Fruit fly (Drosophila melanogaster) whole organism, prepupa: ENCODE measurements around the gene Rint1.
A peak's percentile ranks its signal among the peaks of the same experiment; 100 is the strongest.

ENCODE experiments used
- Blimp-1 ChIP-seq: fragments of 200-800 bp; sonication (Bioruptor generic); optimal IDR thresholded peaks from 3 replicates; lab custom pipeline; 2017; ENCODE audit warnings: missing biosample characterization, missing genetic modification characterization, mild to moderate bottlenecking, moderate library complexity, missing genetic modification reagents
- CG10631 ChIP-seq: fragments of 200-800 bp; sonication (Bioruptor generic); optimal IDR thresholded peaks from 2 replicates; lab custom pipeline; 2016; ENCODE audit warnings: missing biosample characterization, missing genetic modification characterization
- CG10669 ChIP-seq: fragments of 200-800 bp; sonication (Bioruptor generic); optimal IDR thresholded peaks from 3 replicates; lab custom pipeline; 2018; ENCODE audit warnings: missing biosample characterization, mild to moderate bottlenecking, missing genetic modification characterization, moderate library complexity
- CG11762 ChIP-seq: fragments of 200-800 bp; sonication (Bioruptor generic); optimal IDR thresholded peaks from 3 replicates; lab custom pipeline; 2016; ENCODE audit warnings: missing biosample characterization, missing genetic modification characterization; ENCODE audit not compliant: insufficient read depth
- CG11902 ChIP-seq: fragments of 200-800 bp; sonication (Bioruptor generic); optimal IDR thresholded peaks from 3 replicates; lab custom pipeline; 2016; ENCODE audit warnings: missing biosample characterization, missing genetic modification characterization
- CG1621 ChIP-seq: fragments of 200-800 bp; sonication (Bioruptor generic); optimal IDR thresholded peaks from 3 replicates; lab custom pipeline; 2018; ENCODE audit warnings: missing biosample characterization, mild to moderate bottlenecking, missing genetic modification characterization
- CG3032 ChIP-seq: fragments of 200-800 bp; optimal IDR thresholded peaks from 2 replicates; lab custom pipeline; 2019; ENCODE audit warnings: missing biosample characterization, mild to moderate bottlenecking, missing genetic modification characterization, moderate library complexity
- CG31627 ChIP-seq: fragments of 200-800 bp; sonication (Bioruptor generic); optimal IDR thresholded peaks from 3 replicates; lab custom pipeline; 2016; ENCODE audit warnings: missing biosample characterization, missing genetic modification characterization
- CG32006 ChIP-seq: fragments of 200-800 bp; sonication (Bioruptor generic); optimal IDR thresholded peaks from 3 replicates; lab custom pipeline; 2017; ENCODE audit warnings: missing biosample characterization, mild to moderate bottlenecking, missing genetic modification characterization
- CG3919 ChIP-seq: fragments of 200-800 bp; sonication (Bioruptor generic); optimal IDR thresholded peaks from 3 replicates; lab custom pipeline; 2016; ENCODE audit warnings: missing biosample characterization, missing genetic modification characterization
- CG4318 ChIP-seq: fragments of 200-800 bp; sonication (Bioruptor generic); optimal IDR thresholded peaks from 3 replicates; lab custom pipeline; 2017; ENCODE audit warnings: missing biosample characterization, mild to moderate bottlenecking, missing genetic modification characterization
- CG6792 ChIP-seq: fragments of 200-800 bp; sonication (Bioruptor generic); optimal IDR thresholded peaks from 3 replicates; lab custom pipeline; 2016; ENCODE audit warnings: missing biosample characterization, missing genetic modification characterization
- CG6854 ChIP-seq: fragments of 200-800 bp; sonication (Bioruptor generic); optimal IDR thresholded peaks from 2 replicates; lab custom pipeline; 2017; ENCODE audit warnings: missing biosample characterization, mild to moderate bottlenecking, missing genetic modification characterization
- CG8119 ChIP-seq: fragments of 200-800 bp; sonication (Bioruptor generic); IDR thresholded peaks from 3 replicates; pipeline ENCODE4 v1.3.6; 2022; ENCODE audit warnings: missing biosample characterization, missing genetic modification characterization
- CG9139 ChIP-seq: fragments of 200-800 bp; sonication (Bioruptor generic); optimal IDR thresholded peaks from 3 replicates; lab custom pipeline; 2017; ENCODE audit warnings: missing biosample characterization, mild to moderate bottlenecking, missing genetic modification characterization
- Eip75B ChIP-seq: fragments of 200-800 bp; sonication (Bioruptor generic); optimal IDR thresholded peaks from 3 replicates; lab custom pipeline; 2016; ENCODE audit warnings: missing biosample characterization, missing genetic modification characterization
- Eip78C ChIP-seq: fragments of 200-800 bp; sonication (Bioruptor generic); peaks from one replicate; lab custom pipeline; 2016; ENCODE audit warnings: missing biosample characterization, missing genetic modification characterization
- Eip93F ChIP-seq: fragments of 200-800 bp; sonication (Bioruptor generic); optimal IDR thresholded peaks from 2 replicates; lab custom pipeline; 2016; ENCODE audit warnings: missing biosample characterization, mild to moderate bottlenecking, missing genetic modification characterization
- Ets21C ChIP-seq: fragments of 200-800 bp; sonication (Bioruptor generic); optimal IDR thresholded peaks from 3 replicates; lab custom pipeline; 2016; ENCODE audit warnings: missing biosample characterization, missing genetic modification characterization
- Ets96B ChIP-seq: fragments of 200-800 bp; optimal IDR thresholded peaks from 2 replicates; lab custom pipeline; 2019; ENCODE audit warnings: missing biosample characterization, mild to moderate bottlenecking, missing genetic modification characterization, moderate library complexity
- Hr38 ChIP-seq: sonication (Bioruptor generic); optimal IDR thresholded peaks from 2 replicates; lab custom pipeline; 2016; ENCODE audit warnings: missing biosample characterization, missing genetic modification characterization
- Hr39 ChIP-seq: fragments of 200-800 bp; sonication (Bioruptor generic); optimal IDR thresholded peaks from 2 replicates; lab custom pipeline; 2016; ENCODE audit warnings: missing biosample characterization, missing genetic modification characterization
- Hr4 ChIP-seq: fragments of 200-800 bp; sonication (Bioruptor generic); optimal IDR thresholded peaks from 3 replicates; lab custom pipeline; 2016; ENCODE audit warnings: missing biosample characterization, missing genetic modification characterization
- Smox ChIP-seq: fragments of 200-800 bp; sonication (Bioruptor generic); optimal IDR thresholded peaks from 3 replicates; lab custom pipeline; 2016; ENCODE audit warnings: missing biosample characterization, missing genetic modification characterization
- Sox102F ChIP-seq: fragments of 200-800 bp; sonication (Bioruptor generic); optimal IDR thresholded peaks from 2 replicates; lab custom pipeline; 2016; ENCODE audit warnings: missing biosample characterization, mild to moderate bottlenecking, missing genetic modification characterization
- Sox14 ChIP-seq: fragments of 200-800 bp; sonication (Bioruptor generic); optimal IDR thresholded peaks from 3 replicates; lab custom pipeline; 2016; ENCODE audit warnings: missing biosample characterization, missing genetic modification characterization
- Sox15 ChIP-seq: fragments of 200-800 bp; sonication (Bioruptor generic); optimal IDR thresholded peaks from 3 replicates; lab custom pipeline; 2016; ENCODE audit warnings: missing biosample characterization, missing genetic modification characterization
- achi ChIP-seq: fragments of 200-800 bp; sonication (Bioruptor generic); optimal IDR thresholded peaks from 3 replicates; lab custom pipeline; 2016; ENCODE audit warnings: missing biosample characterization, missing genetic modification characterization
- cyc ChIP-seq: fragments of 200-800 bp; sonication (Bioruptor generic); optimal IDR thresholded peaks from 3 replicates; lab custom pipeline; 2016; ENCODE audit warnings: missing biosample characterization, missing genetic modification characterization
- dsx ChIP-seq: fragments of 200-800 bp; optimal IDR thresholded peaks from 3 replicates; lab custom pipeline; 2019; ENCODE audit warnings: missing biosample characterization, mild to moderate bottlenecking, missing genetic modification characterization, moderate library complexity; ENCODE audit not compliant: poor library complexity, severe bottlenecking
- esn ChIP-seq: fragments of 200-800 bp; sonication (Bioruptor generic); optimal IDR thresholded peaks from 2 replicates; lab custom pipeline; 2016; ENCODE audit warnings: missing biosample characterization, mild to moderate bottlenecking, missing genetic modification characterization, moderate library complexity
- fkh ChIP-seq: fragments of 200-800 bp; sonication (Bioruptor generic); optimal IDR thresholded peaks from 3 replicates; lab custom pipeline; 2017; ENCODE audit warnings: missing biosample characterization, mild to moderate bottlenecking, missing genetic modification characterization, moderate library complexity
- lz ChIP-seq: fragments of 200-800 bp; sonication (Bioruptor generic); optimal IDR thresholded peaks from 3 replicates; lab custom pipeline; 2016; ENCODE audit warnings: missing biosample characterization, missing genetic modification characterization
- net ChIP-seq: fragments of 200-800 bp; sonication (Bioruptor generic); optimal IDR thresholded peaks from 3 replicates; lab custom pipeline; 2016; ENCODE audit warnings: missing biosample characterization, missing genetic modification characterization
- pdm3 ChIP-seq: fragments of 200-800 bp; sonication (Bioruptor generic); optimal IDR thresholded peaks from 3 replicates; lab custom pipeline; 2016; ENCODE audit warnings: missing biosample characterization, missing genetic modification characterization
- ss ChIP-seq, 2 experiments: fragments of 200-800 bp; sonication (Bioruptor generic); optimal IDR thresholded peaks; 2 replicates in 1 of 2; 3 replicates in 1 of 2; lab custom pipeline; 2017 to 2018; ENCODE audit warnings: mild to moderate bottlenecking in 2 of 2, missing biosample characterization in 2 of 2, missing genetic modification characterization in 2 of 2, moderate library complexity in 1 of 2
- svp ChIP-seq: fragments of 200-800 bp; sonication (Bioruptor generic); peaks from one replicate; lab custom pipeline; 2016; ENCODE audit warnings: missing biosample characterization, missing genetic modification characterization
- topi ChIP-seq: fragments of 200-800 bp; sonication (Bioruptor generic); optimal IDR thresholded peaks from 3 replicates; lab custom pipeline; 2016; ENCODE audit warnings: missing biosample characterization, missing genetic modification characterization

The Rint1 gene

DNA sequence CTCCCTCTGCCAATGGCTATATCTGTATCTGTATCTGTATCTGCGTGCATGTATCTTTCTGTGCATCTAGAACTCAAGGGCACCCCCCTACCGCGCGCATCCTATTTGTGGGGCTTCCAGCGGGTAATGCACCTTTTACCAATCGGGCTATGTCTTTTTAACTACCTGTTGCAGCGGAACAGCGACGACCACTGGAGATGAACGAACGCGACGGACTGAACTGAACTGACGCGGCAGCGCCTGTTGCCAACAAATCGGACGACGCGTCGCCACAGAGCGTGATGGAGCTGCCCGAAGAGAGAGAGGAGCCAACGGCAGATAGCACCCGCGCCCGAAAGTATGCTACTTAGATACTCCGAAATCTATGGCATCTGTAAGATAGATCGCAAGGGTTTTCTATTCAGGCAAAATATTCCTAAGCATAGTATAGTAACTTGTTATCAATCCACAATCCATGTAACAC, 21.6 kb downstream of the Rint1 start, which contains the start of gene Cln7 (continued):
- TF ChIP-seq Sox15 (GFP tag; lab: Kevin White, UChicago), result no peak
- no peak for TF ChIP-seq Ets21C (GFP tag; lab: Kevin White, UChicago)
- peak; percentile 36 for TF ChIP-seq Ets96B (tag; lab: Kevin White, UChicago)
- no peak for TF ChIP-seq CG11902 (GFP tag; lab: Kevin White, UChicago)
- TF ChIP-seq Hr4 (GFP tag; lab: Kevin White, UChicago), result no peak
- no peak for TF ChIP-seq CG31627 (GFP tag; lab: Kevin White, UChicago)
- peak; percentile 25 for TF ChIP-seq CG6792 (GFP tag; lab: Kevin White, UChicago)
- TF ChIP-seq lz (GFP tag; lab: Kevin White, UChicago), result no peak
- TF ChIP-seq, all 60 proteins: peak for 32

DNA sequence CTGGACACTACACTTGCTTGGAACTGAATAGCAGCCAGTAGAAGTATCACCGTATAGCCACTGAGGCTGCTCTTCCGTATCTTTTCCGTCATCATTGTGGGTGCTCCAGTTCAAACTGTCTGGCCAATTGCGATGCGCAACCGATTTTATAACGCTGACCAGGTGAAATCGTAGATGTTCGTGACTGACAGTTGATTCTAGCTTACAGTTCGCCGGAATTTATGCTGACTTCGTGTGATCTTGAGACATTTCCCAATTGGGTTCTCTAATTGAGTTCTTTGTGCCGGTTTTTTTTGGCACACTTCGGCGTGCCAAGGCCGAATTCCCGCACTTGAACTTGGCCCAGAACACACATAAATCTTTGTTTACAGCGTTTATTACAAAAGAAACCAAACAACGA, 23.5 kb downstream of the Rint1 start, which contains the start of gene CG14834:
TSS of gene CG14834 (minus strand) at position 173 of the 400 bp plus-strand sequence.
- TF ChIP-seq CG11762 (GFP tag; lab: Kevin White, UChicago), result no peak
- no peak for TF ChIP-seq CG10669 (GFP tag; lab: Kevin White, UChicago)

DNA sequence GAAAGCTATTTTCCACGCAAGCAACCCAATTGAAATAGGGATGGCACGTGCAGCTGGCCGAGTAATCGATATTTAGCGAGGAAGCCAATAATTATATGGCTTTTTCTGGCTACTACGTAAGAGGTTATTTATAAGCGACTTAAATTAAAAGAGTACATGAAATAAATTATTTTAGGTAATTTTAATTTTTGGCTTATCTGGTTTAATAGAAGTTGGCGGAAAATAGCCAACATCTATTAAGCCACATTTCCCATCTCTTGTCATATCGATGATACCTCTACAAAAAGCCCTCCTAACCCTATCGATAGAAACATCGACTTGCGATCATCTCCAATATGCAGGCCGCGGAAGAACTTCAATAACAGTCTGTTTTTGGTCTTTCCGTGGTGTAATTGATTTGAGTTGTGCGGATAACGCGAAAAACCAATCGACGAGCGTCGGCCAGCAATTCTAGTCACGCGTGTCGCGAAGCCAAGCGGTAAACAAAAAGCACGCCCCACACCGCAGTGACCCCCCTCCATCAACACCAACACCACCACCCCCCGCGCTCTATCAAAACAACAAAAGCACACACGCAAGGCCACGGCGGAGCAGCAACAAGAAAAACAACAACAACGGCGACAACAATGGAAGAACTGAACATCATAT, 24.7 kb downstream of the Rint1 start, which contains the start of the genes Srp19 and qm:
TSS of gene Srp19 (minus strand) at position 51 of the 648 bp plus-strand sequence.
TSS of gene qm (plus strand) at position 330 of the 648 bp plus-strand sequence.
- TF ChIP-seq Eip78C (GFP tag; lab: Kevin White, UChicago) (peak; percentile 52), topi (GFP tag; lab: Kevin White, UChicago) (peak; percentile 38), Sox14 (peak; percentile 41), net (no peak), Ets21C (GFP tag; lab: Kevin White, UChicago) (no peak), dsx (GFP tag; lab: Kevin White, UChicago) (peak; percentile 37), CG6792 (GFP tag; lab: Kevin White, UChicago) (peak; percentile 5), CG9139 (GFP tag; lab: Kevin White, UChicago) (peak; percentile 33), CG32006 (GFP tag; lab: Kevin White, UChicago) (peak; percentile 15), Eip75B (GFP tag; lab: Kevin White, UChicago) (peak; percentile 54), CG6854 (GFP tag; lab: Kevin White, UChicago) (peak; percentile 65), CG8119 (peak; percentile 52; the same call in 1 of the 3 replicates), ss (GFP tag; optimal IDR thresholded peaks at IDR 0.05; lab: Kevin White, UChicago) (peak; percentile 67 to 90), Hr38 (GFP tag; lab: Kevin White, UChicago) (no peak), CG10631 (peak; percentile 60), Smox (GFP tag; lab: Kevin White, UChicago) (no peak), CG4318 (no peak), cyc (GFP tag; lab: Kevin White, UChicago) (peak; percentile 23), esn (GFP tag; lab: Kevin White, UChicago) (peak; percentile 66), pdm3 (GFP tag; lab: Kevin White, UChicago) (no peak), CG3032 (tag; lab: Kevin White, UChicago) (peak; percentile 33), fkh (GFP tag; lab: Kevin White, UChicago) (peak; percentile 74), svp (no peak), Hr39 (peak; percentile 31), Blimp-1 (GFP tag; lab: Kevin White, UChicago) (no peak), CG3919 (GFP tag; lab: Kevin White, UChicago) (peak; percentile 38), lz (GFP tag; lab: Kevin White, UChicago) (peak; percentile 66), Eip93F (GFP tag; lab: Kevin White, UChicago) (peak; percentile 63), Sox102F (GFP tag; lab: Kevin White, UChicago) (no peak), CG1621 (tag; lab: Kevin White, UChicago) (peak; percentile 35), CG31627 (GFP tag; lab: Kevin White, UChicago) (peak; percentile 50), achi (GFP tag; lab: Kevin White, UChicago) (peak; percentile 1)
- TF ChIP-seq, all 60 proteins: peak for 23
